Worm (Caenorhabditis elegans) whole organism, L1 larva: Measurements from ENCODE around the gene ceh-60.

Source experiments
- elt-3 ChIP-seq, 6 experiments: fragments of 150-350 bp in 1 of 6; sonication (generic microtip); optimal IDR thresholded peaks; 2 replicates each; lab custom pipeline; 2017 to 2018; ENCODE audit warnings: missing biosample characterization in 6 of 6, missing genetic modification characterization in 6 of 6, inconsistent platforms in 1 of 6
- nhr-11 ChIP-seq: fragments of 150-350 bp; optimal IDR thresholded peaks from 2 replicates; lab custom pipeline; 2014; ENCODE audit warnings: missing biosample characterization, missing genetic modification characterization
- nhr-12 ChIP-seq: sonication (generic microtip); optimal IDR thresholded peaks from 2 replicates; lab custom pipeline; 2017; ENCODE audit warnings: missing biosample characterization, missing genetic modification characterization
- skn-1 ChIP-seq: fragments of 150-350 bp; optimal IDR thresholded peaks from 2 replicates; lab custom pipeline; 2014; ENCODE audit warnings: missing biosample characterization, missing genetic modification characterization
- ztf-4 ChIP-seq: fragments of 150-350 bp; optimal IDR thresholded peaks from 2 replicates; lab custom pipeline; 2014; ENCODE audit warnings: missing biosample characterization, missing genetic modification characterization

DNA sequence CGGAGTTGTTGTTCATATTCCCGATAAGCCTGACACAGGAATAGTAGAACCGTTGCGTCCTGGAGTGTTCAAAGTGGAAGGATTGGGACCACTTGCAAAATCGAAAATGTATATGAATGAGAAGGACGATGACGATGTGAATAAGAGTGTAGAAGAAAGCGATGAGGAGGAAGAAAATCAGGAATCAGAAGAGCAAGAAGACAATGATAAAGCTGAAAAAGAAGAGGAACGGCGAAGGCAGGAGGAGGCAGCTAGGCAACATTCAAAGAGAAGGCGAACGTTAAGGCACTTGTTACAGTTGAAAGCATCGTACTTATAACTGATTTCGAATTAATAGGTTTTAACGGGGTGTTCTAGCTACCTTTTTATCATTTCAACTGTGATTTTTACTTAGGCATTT is 13.7 kb upstream of the ceh-60 start:
- TF ChIP-seq skn-1 (tag; lab: Kevin White, UChicago) (no peak), ztf-4 (tag; lab: Kevin White, UChicago) (no peak), elt-3 (tag; optimal IDR thresholded peaks at IDR 0.05; lab: Kevin White, UChicago) (no peak), nhr-12 (no peak), nhr-11 (tag; lab: Kevin White, UChicago) (no peak)
